Fruit fly (Drosophila melanogaster) whole organism, embryonic: ENCODE results near the gene CG43402.

Experiments
- CG10209 ChIP-seq: fragments of 200-800 bp; sonication (Bioruptor generic); optimal IDR thresholded peaks from 3 replicates; lab custom pipeline; 2017; ENCODE audit warnings: missing biosample characterization, mild to moderate bottlenecking, missing genetic modification characterization, missing genetic modification reagents
- CG10366 ChIP-seq: fragments of 200-800 bp; sonication (Bioruptor generic); IDR thresholded peaks from 2 replicates; pipeline ENCODE4 v1.3.6; 2022; ENCODE audit warnings: missing biosample characterization, missing genetic modification characterization
- CG10543 ChIP-seq: fragments of 200-800 bp; sonication (Bioruptor generic); optimal IDR thresholded peaks from 3 replicates; lab custom pipeline; 2017; ENCODE audit warnings: missing biosample characterization, mild to moderate bottlenecking, missing genetic modification characterization, moderate library complexity
- CG11723 ChIP-seq: fragments of 200-800 bp; sonication (Bioruptor generic); optimal IDR thresholded peaks from 2 replicates; lab custom pipeline; 2017; ENCODE audit warnings: missing biosample characterization, mild to moderate bottlenecking, missing genetic modification characterization
- CG14667 ChIP-seq: fragments of 200-800 bp; sonication (Bioruptor generic); IDR thresholded peaks from 2 replicates; pipeline ENCODE4 v1.3.6; 2022; ENCODE audit warnings: missing biosample characterization, missing genetic modification characterization
- CG1792 ChIP-seq: fragments of 200-800 bp; sonication (Bioruptor generic); optimal IDR thresholded peaks from 2 replicates; lab custom pipeline; 2016; ENCODE audit warnings: missing biosample characterization, missing genetic modification characterization
- CG2129 ChIP-seq: fragments of 200-800 bp; sonication (Bioruptor generic); IDR thresholded peaks from 2 replicates; pipeline ENCODE4 v1.3.6; 2022; ENCODE audit warnings: missing biosample characterization, missing genetic modification characterization; ENCODE audit not compliant: partially characterized antibody
- CG2202 ChIP-seq: fragments of 200-800 bp; sonication (Bioruptor generic); optimal IDR thresholded peaks from 2 replicates; lab custom pipeline; 2018; ENCODE audit warnings: missing biosample characterization, mild to moderate bottlenecking, missing genetic modification characterization
- CG32772 ChIP-seq: fragments of 200-800 bp; sonication (Bioruptor generic); IDR thresholded peaks from 2 replicates; pipeline ENCODE4 v1.3.6; 2022; ENCODE audit warnings: missing biosample characterization, missing genetic modification characterization
- CG33213 ChIP-seq: fragments of 200-800 bp; sonication (Bioruptor generic); optimal IDR thresholded peaks from 3 replicates; lab custom pipeline; 2016; ENCODE audit warnings: missing biosample characterization, missing genetic modification characterization
- CG3407 ChIP-seq: fragments of 200-800 bp; sonication (Bioruptor generic); optimal IDR thresholded peaks from 2 replicates; lab custom pipeline; 2018; ENCODE audit warnings: missing biosample characterization, mild to moderate bottlenecking, missing genetic modification characterization
- CG4282 ChIP-seq: fragments of 200-800 bp; sonication (Bioruptor generic); optimal IDR thresholded peaks from 2 replicates; lab custom pipeline; 2016; ENCODE audit warnings: missing biosample characterization, missing genetic modification characterization
- CG4617 ChIP-seq: fragments of 200-800 bp; sonication (Bioruptor generic); optimal IDR thresholded peaks from 3 replicates; lab custom pipeline; 2016; ENCODE audit warnings: missing biosample characterization, missing genetic modification characterization, borderline replicate concordance
- CG4707 ChIP-seq: fragments of 200-800 bp; sonication (Bioruptor generic); optimal IDR thresholded peaks from 2 replicates; lab custom pipeline; 2018; ENCODE audit warnings: missing biosample characterization, mild to moderate bottlenecking, missing genetic modification characterization, moderate library complexity
- CG4854 ChIP-seq: fragments of 200-800 bp; sonication (Bioruptor generic); optimal IDR thresholded peaks from 2 replicates; lab custom pipeline; 2016; ENCODE audit warnings: missing biosample characterization, missing genetic modification characterization, inconsistent platforms
- CG8089 ChIP-seq: fragments of 200-800 bp; sonication (Bioruptor generic); optimal IDR thresholded peaks from 3 replicates; lab custom pipeline; 2016; ENCODE audit warnings: missing biosample characterization, missing genetic modification characterization
- CG8281 ChIP-seq: fragments of 200-800 bp; sonication (Bioruptor generic); optimal IDR thresholded peaks from 2 replicates; lab custom pipeline; 2018; ENCODE audit warnings: missing biosample characterization, mild to moderate bottlenecking, missing genetic modification characterization, moderate library complexity
- CG8765 ChIP-seq: fragments of 200-800 bp; sonication (Bioruptor generic); IDR thresholded peaks from 2 replicates; pipeline ENCODE4 v1.3.6; 2022; ENCODE audit warnings: missing biosample characterization, missing genetic modification characterization
- Dfd ChIP-seq, 2 experiments: fragments of >200 bp; optimal IDR thresholded peaks; 2 replicates each; lab custom pipeline; 2017; ENCODE audit warnings: missing biosample characterization in 2 of 2, missing genetic modification characterization in 2 of 2
- H15 ChIP-seq: fragments of 200-800 bp; sonication (Bioruptor generic); IDR thresholded peaks from 3 replicates; pipeline ENCODE4 v1.3.6; 2022; ENCODE audit warnings: missing biosample characterization, missing genetic modification characterization
- HLH4C ChIP-seq: fragments of 200-800 bp; sonication (Bioruptor generic); IDR thresholded peaks from 3 replicates; pipeline ENCODE4 v1.3.6; 2022; ENCODE audit warnings: missing biosample characterization, missing genetic modification characterization; ENCODE audit not compliant: partially characterized antibody
- HLHmδ ChIP-seq: fragments of 200-800 bp; sonication (Bioruptor generic); optimal IDR thresholded peaks from 2 replicates; lab custom pipeline; 2018; ENCODE audit warnings: missing biosample characterization, mild to moderate bottlenecking, missing genetic modification characterization, moderate library complexity
- Hr51 ChIP-seq, 2 experiments: fragments of 200-800 bp; sonication (Bioruptor generic); optimal IDR thresholded peaks; 2 replicates in 1 of 2; 3 replicates in 1 of 2; lab custom pipeline; 2016 to 2018; ENCODE audit warnings: missing biosample characterization in 2 of 2, missing genetic modification characterization in 2 of 2, mild to moderate bottlenecking in 1 of 2, moderate library complexity in 1 of 2
- MBD-R2 ChIP-seq: fragments of 200-800 bp; sonication (Bioruptor generic); IDR thresholded peaks from 2 replicates; pipeline ENCODE4 v1.3.6; 2022; ENCODE audit warnings: missing biosample characterization, missing genetic modification characterization
- Opbp ChIP-seq: fragments of 200-800 bp; sonication (Bioruptor generic); IDR thresholded peaks from 3 replicates; pipeline ENCODE4 v1.3.6; 2022; ENCODE audit warnings: missing biosample characterization, missing genetic modification characterization; ENCODE audit not compliant: partially characterized antibody
- Usf ChIP-seq: fragments of 200-800 bp; sonication (Bioruptor generic); optimal IDR thresholded peaks from 2 replicates; lab custom pipeline; 2017; ENCODE audit warnings: missing genotype, missing biosample characterization, missing genetic modification characterization
- Xbp1 ChIP-seq: fragments of 200-800 bp; sonication (Bioruptor generic); optimal IDR thresholded peaks from 3 replicates; lab custom pipeline; 2016; ENCODE audit warnings: missing biosample characterization, mild to moderate bottlenecking, missing genetic modification characterization
- ab ChIP-seq: fragments of 200-800 bp; sonication (Bioruptor generic); optimal IDR thresholded peaks from 2 replicates; lab custom pipeline; 2016; ENCODE audit warnings: missing biosample characterization, missing genetic modification characterization
- ap ChIP-seq: fragments of 200-800 bp; sonication (Bioruptor generic); IDR thresholded peaks from 2 replicates; pipeline ENCODE4 v1.3.6; 2022; ENCODE audit warnings: missing biosample characterization, missing genetic modification characterization
- ara ChIP-seq: fragments of 200-800 bp; sonication (Bioruptor generic); IDR thresholded peaks from 2 replicates; pipeline ENCODE4 v1.3.6; 2022; ENCODE audit warnings: missing biosample characterization, missing genetic modification characterization
- bowl ChIP-seq: fragments of 200-800 bp; sonication (Bioruptor generic); IDR thresholded peaks from 2 replicates; pipeline ENCODE4 v1.3.6; 2022; ENCODE audit warnings: missing biosample characterization, missing genetic modification characterization
- cato ChIP-seq: fragments of 200-800 bp; sonication (Bioruptor generic); optimal IDR thresholded peaks from 2 replicates; lab custom pipeline; 2016; ENCODE audit warnings: missing biosample characterization, missing genetic modification characterization, borderline replicate concordance
- chn ChIP-seq: fragments of 200-800 bp; sonication (Bioruptor generic); optimal IDR thresholded peaks from 2 replicates; lab custom pipeline; 2016; ENCODE audit warnings: missing biosample characterization, missing genetic modification characterization
- croc ChIP-seq: fragments of 200-800 bp; sonication (Bioruptor generic); conservative IDR thresholded peaks from 3 replicates; pipeline ENCODE4 v1.3.6; 2022; ENCODE audit warnings: missing biosample characterization, missing genetic modification characterization
- dysf ChIP-seq: fragments of 200-800 bp; sonication (Bioruptor generic); IDR thresholded peaks from 3 replicates; pipeline ENCODE4 v1.3.6; 2022; ENCODE audit warnings: missing biosample characterization, missing genetic modification characterization
- ems ChIP-seq: fragments of 200-800 bp; sonication (Bioruptor generic); optimal IDR thresholded peaks from 3 replicates; lab custom pipeline; 2016; ENCODE audit warnings: missing biosample characterization, missing genetic modification characterization
- gem ChIP-seq: fragments of 200-800 bp; sonication (Bioruptor generic); optimal IDR thresholded peaks from 2 replicates; lab custom pipeline; 2019; ENCODE audit warnings: missing biosample characterization, mild to moderate bottlenecking, missing genetic modification characterization, moderate library complexity
- kah ChIP-seq: fragments of 200-800 bp; sonication (Bioruptor generic); optimal IDR thresholded peaks from 2 replicates; lab custom pipeline; 2018; ENCODE audit warnings: missing biosample characterization, mild to moderate bottlenecking, missing genetic modification characterization
- kay ChIP-seq: fragments of 200-800 bp; sonication (Bioruptor generic); optimal IDR thresholded peaks from 2 replicates; lab custom pipeline; 2016; ENCODE audit warnings: missing biosample characterization, missing genetic modification characterization
- lmd ChIP-seq: fragments of 200-800 bp; sonication (Bioruptor generic); IDR thresholded peaks from 2 replicates; pipeline ENCODE4 v1.3.6; 2022; ENCODE audit warnings: missing biosample characterization, missing genetic modification characterization
- maf-S ChIP-seq: fragments of 200-800 bp; sonication (Bioruptor generic); optimal IDR thresholded peaks from 2 replicates; lab custom pipeline; 2016; ENCODE audit warnings: missing biosample characterization, missing genetic modification characterization
- nom ChIP-seq: fragments of 200-800 bp; sonication (Bioruptor generic); optimal IDR thresholded peaks from 2 replicates; lab custom pipeline; 2017; ENCODE audit warnings: missing biosample characterization, missing genetic modification characterization, mild to moderate bottlenecking, moderate library complexity, missing genetic modification reagents
- odd ChIP-seq: fragments of 200-800 bp; sonication (Bioruptor generic); optimal IDR thresholded peaks from 2 replicates; lab custom pipeline; 2017; ENCODE audit warnings: missing biosample characterization, mild to moderate bottlenecking, missing genetic modification characterization
- sc ChIP-seq, 3 experiments: fragments of >200 bp in 2 of 3; fragments of 200-800 bp in 1 of 3; sonication (Bioruptor generic) in 1 of 3; optimal IDR thresholded peaks; 2 replicates in 2 of 3; 3 replicates in 1 of 3; lab custom pipeline; 2017; ENCODE audit warnings: mild to moderate bottlenecking in 1 of 3, missing biosample characterization in 1 of 3, missing genetic modification characterization in 1 of 3, missing genetic modification reagents in 1 of 3
- sd ChIP-seq: fragments of 200-800 bp; sonication (Bioruptor generic); optimal IDR thresholded peaks from 3 replicates; lab custom pipeline; 2018; ENCODE audit warnings: missing biosample characterization, mild to moderate bottlenecking, missing genetic modification characterization, moderate library complexity
- sens ChIP-seq: fragments of 200-800 bp; sonication (Bioruptor generic); peaks from one replicate; lab custom pipeline; 2016; ENCODE audit warnings: missing biosample characterization, missing genetic modification characterization
- tll ChIP-seq, 2 experiments: fragments of 200-800 bp in 1 of 2; fragments of >200 bp in 1 of 2; sonication (Bioruptor generic) in 1 of 2; optimal IDR thresholded peaks; 2 replicates each; lab custom pipeline; 2017 to 2019; ENCODE audit warnings: missing biosample characterization in 2 of 2, missing genetic modification characterization in 2 of 2, mild to moderate bottlenecking in 1 of 2, moderate library complexity in 1 of 2
- vvl ChIP-seq: fragments of 200-800 bp; sonication (Bioruptor generic); IDR thresholded peaks from 2 replicates; pipeline ENCODE4 v1.3.6; 2022; ENCODE audit warnings: missing biosample characterization, missing genetic modification characterization
- yki ChIP-seq: fragments of >200 bp; optimal IDR thresholded peaks from 3 replicates; lab custom pipeline; 2018

The CG43402 gene

DNA sequence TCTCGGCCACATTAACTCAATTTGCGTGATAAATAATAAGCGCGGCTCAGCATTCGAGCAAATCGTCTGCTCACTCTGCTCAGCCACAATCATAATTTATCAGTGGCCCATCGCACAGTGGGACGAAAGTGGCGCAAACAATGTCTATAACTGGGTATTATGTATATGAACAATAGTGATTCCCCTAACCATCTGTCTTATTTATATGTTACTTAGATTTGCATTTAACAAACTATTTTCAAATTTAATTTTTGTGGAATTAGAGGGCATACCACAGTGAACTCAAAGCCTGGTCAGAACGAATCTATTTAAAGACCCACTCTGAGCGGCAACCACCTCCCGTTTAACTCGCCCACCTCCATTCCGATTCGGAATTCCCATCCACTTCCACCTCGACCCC, 14.6 kb upstream of the CG43402 start (continued):
- TF ChIP-seq CG8281 (tag; lab: Kevin White, UChicago) (no peak), Xbp1 (GFP tag; lab: Kevin White, UChicago) (peak; percentile 41), croc (GFP tag; lab: Robert Waterston, UW) (no peak; the same call in 2 of the 3 replicates), MBD-R2 (GFP tag; lab: Robert Waterston, UW) (no peak), nom (GFP tag; lab: Kevin White, UChicago) (peak; percentile 16), H15 (GFP tag; lab: Robert Waterston, UW) (no peak), HLHmδ (GFP tag; lab: Kevin White, UChicago) (no peak), dysf (GFP tag; lab: Robert Waterston, UW) (no peak), Opbp (GFP tag; lab: Robert Waterston, UW) (no peak), odd (GFP tag; lab: Kevin White, UChicago) (no peak), CG32772 (GFP tag; lab: Robert Waterston, UW) (peak; percentile 33; the same call in 1 of the 2 replicates), Hr51 (GFP tag; optimal IDR thresholded peaks at IDR 0.05; lab: Kevin White, UChicago) (peak in 1 of 2 experiments; percentile 24), CG10543 (no peak), CG4282 (GFP tag; lab: Kevin White, UChicago) (peak; percentile 45), CG1792 (GFP tag; lab: Kevin White, UChicago) (no peak), CG2129 (GFP tag; lab: Robert Waterston, UW) (no peak), tll (GFP tag; optimal IDR thresholded peaks at IDR 0.05; lab: Kevin White, UChicago) (no peak), lmd (GFP tag; lab: Robert Waterston, UW) (peak; percentile 24; the same call in 1 of the 2 replicates), ap (GFP tag; lab: Robert Waterston, UW) (peak; percentile 12; the same call in 1 of the 2 replicates), CG10209 (GFP tag; lab: Kevin White, UChicago) (peak; percentile 13), chn (GFP tag; lab: Kevin White, UChicago) (peak; percentile 29), maf-S (GFP tag; lab: Kevin White, UChicago) (no peak), yki (lab: Kevin White, UChicago) (no peak), bowl (GFP tag; lab: Robert Waterston, UW) (0 out of 2 replicates have a peak, but pooled peaks have one; percentile 51), CG4617 (GFP tag; lab: Kevin White, UChicago) (no peak), cato (peak; percentile 27), CG2202 (tag; lab: Kevin White, UChicago) (peak; percentile 1), Dfd (GFP tag; optimal IDR thresholded peaks at IDR 0.05; lab: Kevin White, UChicago) (no peak), CG14667 (GFP tag; lab: Robert Waterston, UW) (peak; percentile 39; the same call in 1 of the 2 replicates), HLH4C (GFP tag; lab: Robert Waterston, UW) (no peak), CG10366 (GFP tag; lab: Robert Waterston, UW) (no peak), ara (GFP tag; lab: Robert Waterston, UW) (peak; percentile 38; the same call in 1 of the 2 replicates), sd (tag; lab: Kevin White, UChicago) (no peak), ems (GFP tag; lab: Kevin White, UChicago) (peak; percentile 37), CG8089 (GFP tag; lab: Kevin White, UChicago) (peak; percentile 20), CG3407 (GFP tag; lab: Kevin White, UChicago) (no peak), CG11723 (GFP tag; lab: Kevin White, UChicago) (no peak), gem (tag; lab: Kevin White, UChicago) (peak; percentile 69), kah (GFP tag; lab: Kevin White, UChicago) (no peak), CG8765 (0 out of 2 replicates have a peak, but pooled peaks have one; percentile 39), CG33213 (no peak), kay (GFP tag; lab: Kevin White, UChicago) (no peak), CG4854 (no peak), CG4707 (no peak), sens (GFP tag; lab: Kevin White, UChicago) (peak; percentile 81), ab (GFP tag; lab: Kevin White, UChicago) (no peak), vvl (peak; percentile 59), Usf (no peak), sc (optimal IDR thresholded peaks at IDR 0.05; lab: Kevin White, UChicago) (no peak), sc (GFP tag; optimal IDR thresholded peaks at IDR 0.05; lab: Kevin White, UChicago) (peak; percentile 33)
